Worm (Caenorhabditis elegans) whole organism, midembryonic: Measurements from ENCODE around the gene col-9.

Experiments
- T22C8.4 ChIP-seq: fragments of 200-800 bp; sonication (Bioruptor generic); IDR thresholded peaks from 2 replicates; pipeline ENCODE4 v1.3.6; 2022; ENCODE audit warnings: missing genetic modification characterization, missing compliant biosample characterization
- cog-1 ChIP-seq: sonication (generic microtip); optimal IDR thresholded peaks from 2 replicates; lab custom pipeline; 2016; ENCODE audit warnings: missing genetic modification characterization, missing compliant biosample characterization
- flt-1 ChIP-seq: fragments of 200-800 bp; sonication (Bioruptor generic); IDR thresholded peaks from 2 replicates; pipeline ENCODE4 v1.3.6; 2022; ENCODE audit warnings: missing genetic modification characterization, missing compliant biosample characterization
- klf-2 ChIP-seq: fragments of 200-800 bp; sonication (Bioruptor generic); conservative IDR thresholded peaks from 2 replicates; pipeline ENCODE4 v1.3.6; 2022; ENCODE audit warnings: missing genetic modification reagents, missing genetic modification characterization, missing compliant biosample characterization
- med-1 ChIP-seq: sonication (generic microtip); optimal IDR thresholded peaks from 2 replicates; lab custom pipeline; 2017; ENCODE audit warnings: missing genetic modification characterization, mild to moderate bottlenecking, missing compliant biosample characterization, antibody characterized with exemption, missing genetic modification reagents; ENCODE audit not compliant: insufficient read depth
- ref-1 ChIP-seq: fragments of 200-800 bp; sonication (Bioruptor generic); conservative IDR thresholded peaks from 2 replicates; pipeline ENCODE4 v1.3.6; 2022; ENCODE audit warnings: missing genetic modification reagents, missing genetic modification characterization, missing compliant biosample characterization
- tab-1 ChIP-seq: fragments of 200-800 bp; sonication (Bioruptor generic); IDR thresholded peaks from 2 replicates; pipeline ENCODE4 v1.3.6; 2022; ENCODE audit warnings: missing genetic modification characterization, missing compliant biosample characterization
- ztf-23 ChIP-seq: fragments of 200-800 bp; sonication (Bioruptor generic); IDR thresholded peaks from 2 replicates; pipeline ENCODE4 v1.3.6; 2022; ENCODE audit warnings: missing genetic modification reagents, missing genetic modification characterization, missing compliant biosample characterization
- ztf-29 ChIP-seq: fragments of 200-800 bp; sonication (Bioruptor generic); IDR thresholded peaks from 2 replicates; pipeline ENCODE4 v1.3.6; 2022; ENCODE audit warnings: missing genetic modification reagents, missing genetic modification characterization, missing compliant biosample characterization

Gene col-9

ce11 chrX:13637526-13637925 is 47.7 kb downstream of the col-9 start:
- TF ChIP-seq ztf-29 (no peak), flt-1 (GFP tag; lab: Robert Waterston, UW) (no peak), ztf-23 (no peak), tab-1 (GFP tag; lab: Robert Waterston, UW) (no peak), T22C8.4 (no peak), med-1 (no peak), cog-1 (tag; lab: Kevin White, UChicago) (no peak), ref-1 (GFP tag; lab: Robert Waterston, UW) (no peak), klf-2 (no peak)

- TF ChIP-seq tab-1 (GFP tag; lab: Robert Waterston, UW) (no peak), klf-2 (no peak), ref-1 (GFP tag; lab: Robert Waterston, UW) (no peak), T22C8.4 (no peak), med-1 (no peak), flt-1 (GFP tag; lab: Robert Waterston, UW) (no peak), ztf-23 (no peak), cog-1 (tag; lab: Kevin White, UChicago) (no peak), ztf-29 (no peak)
These were observed 48.6 kb downstream of the col-9 start for ce11 chrX:13638351-13638958.

- no peak for TF ChIP-seq cog-1 (tag; lab: Kevin White, UChicago)
- no peak for TF ChIP-seq klf-2
- TF ChIP-seq ztf-23: no peak
- TF ChIP-seq ref-1 (GFP tag; lab: Robert Waterston, UW): no peak
- TF ChIP-seq tab-1 (GFP tag; lab: Robert Waterston, UW): no peak
- TF ChIP-seq flt-1 (GFP tag; lab: Robert Waterston, UW): no peak
- TF ChIP-seq med-1: no peak
- TF ChIP-seq ztf-29: no peak
- TF ChIP-seq T22C8.4: no peak
These were observed 49.7 kb downstream of the col-9 start, which contains the start of gene twk-20 for ce11 chrX:13639577-13639976. Gene twk-20, plus strand, starts transcription at chrX:13639877.
